Worm (Caenorhabditis elegans) whole organism, midembryonic: ENCODE data around the gene B0546.4.

Experiments
- T22C8.4 ChIP-seq: fragments of 200-800 bp; sonication (Bioruptor generic); IDR thresholded peaks from 2 replicates; pipeline ENCODE4 v1.3.6; 2022; ENCODE audit warnings: missing genetic modification characterization, missing compliant biosample characterization
- cog-1 ChIP-seq: sonication (generic microtip); optimal IDR thresholded peaks from 2 replicates; lab custom pipeline; 2016; ENCODE audit warnings: missing genetic modification characterization, missing compliant biosample characterization
- flt-1 ChIP-seq: fragments of 200-800 bp; sonication (Bioruptor generic); IDR thresholded peaks from 2 replicates; pipeline ENCODE4 v1.3.6; 2022; ENCODE audit warnings: missing genetic modification characterization, missing compliant biosample characterization
- klf-2 ChIP-seq: fragments of 200-800 bp; sonication (Bioruptor generic); conservative IDR thresholded peaks from 2 replicates; pipeline ENCODE4 v1.3.6; 2022; ENCODE audit warnings: missing genetic modification reagents, missing genetic modification characterization, missing compliant biosample characterization
- med-1 ChIP-seq: sonication (generic microtip); optimal IDR thresholded peaks from 2 replicates; lab custom pipeline; 2017; ENCODE audit warnings: missing genetic modification characterization, mild to moderate bottlenecking, missing compliant biosample characterization, antibody characterized with exemption, missing genetic modification reagents; ENCODE audit not compliant: insufficient read depth
- ref-1 ChIP-seq: fragments of 200-800 bp; sonication (Bioruptor generic); conservative IDR thresholded peaks from 2 replicates; pipeline ENCODE4 v1.3.6; 2022; ENCODE audit warnings: missing genetic modification reagents, missing genetic modification characterization, missing compliant biosample characterization
- tab-1 ChIP-seq: fragments of 200-800 bp; sonication (Bioruptor generic); IDR thresholded peaks from 2 replicates; pipeline ENCODE4 v1.3.6; 2022; ENCODE audit warnings: missing genetic modification characterization, missing compliant biosample characterization
- ztf-23 ChIP-seq: fragments of 200-800 bp; sonication (Bioruptor generic); IDR thresholded peaks from 2 replicates; pipeline ENCODE4 v1.3.6; 2022; ENCODE audit warnings: missing genetic modification reagents, missing genetic modification characterization, missing compliant biosample characterization
- ztf-29 ChIP-seq: fragments of 200-800 bp; sonication (Bioruptor generic); IDR thresholded peaks from 2 replicates; pipeline ENCODE4 v1.3.6; 2022; ENCODE audit warnings: missing genetic modification reagents, missing genetic modification characterization, missing compliant biosample characterization

B0546.4 gene

DNA sequence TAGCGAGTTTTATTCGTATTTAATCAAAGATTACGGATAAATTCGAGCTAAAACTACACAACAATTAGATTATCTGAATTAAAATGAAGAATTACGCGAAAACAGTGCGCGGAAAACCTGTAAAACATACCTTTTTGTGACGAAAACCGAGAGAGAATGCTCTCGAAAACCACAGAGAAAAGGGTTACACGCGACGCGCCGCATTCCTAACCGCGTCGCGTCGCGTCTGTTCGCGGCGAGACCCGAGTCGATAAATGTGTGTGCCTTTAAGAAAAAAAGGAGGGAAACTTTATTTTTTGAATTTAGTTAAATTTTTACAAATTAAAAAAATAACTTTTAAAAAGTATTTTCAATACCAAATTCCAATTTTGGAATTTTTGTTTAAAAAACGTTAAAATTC lies 45.3 kb downstream of the B0546.4 start, which contains the start of gene hrpa-1:
Gene hrpa-1, minus strand, starts transcription at position 192 of the 400 bp plus-strand sequence.
- TF ChIP-seq klf-2 (GFP tag; lab: Robert Waterston, UW) = no peak
- TF ChIP-seq med-1 (GFP tag; lab: Kevin White, UChicago) = no peak
- TF ChIP-seq flt-1 = no peak
- peak; percentile 51 for TF ChIP-seq cog-1
- no peak for TF ChIP-seq ref-1 (GFP tag; lab: Robert Waterston, UW)
- TF ChIP-seq T22C8.4 (GFP tag; lab: Robert Waterston, UW) = no peak
- 0 out of 2 replicates have a peak, but pooled peaks have one; percentile 12 for TF ChIP-seq ztf-23 (GFP tag; lab: Robert Waterston, UW)
- TF ChIP-seq ztf-29 (GFP tag; lab: Robert Waterston, UW) = no peak
- no peak for TF ChIP-seq tab-1

DNA sequence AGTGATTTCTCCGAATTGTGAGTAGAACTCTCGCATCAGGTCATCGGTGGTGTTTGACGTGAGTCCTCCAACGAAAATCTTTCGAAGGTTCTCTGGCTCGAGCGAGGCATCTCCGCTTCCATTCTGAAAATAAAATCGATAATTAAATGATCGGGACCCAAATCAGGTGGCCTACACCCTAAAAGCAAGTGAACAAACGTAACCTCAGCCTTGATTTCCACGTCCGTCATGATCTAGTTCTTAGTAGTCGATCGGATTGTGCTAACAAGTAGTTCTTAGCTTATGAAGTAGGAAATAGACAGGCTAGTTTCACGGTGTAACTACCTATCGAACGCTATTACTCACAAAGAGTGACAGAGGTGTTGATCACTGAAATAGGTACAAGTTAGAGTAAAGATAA lies 45.8 kb downstream of the B0546.4 start:
- TF ChIP-seq T22C8.4 (GFP tag; lab: Robert Waterston, UW) = peak; percentile 40; the same call in 1 of the 2 replicates
- TF ChIP-seq med-1 (GFP tag; lab: Kevin White, UChicago) = no peak
- TF ChIP-seq cog-1 = no peak
- no peak for TF ChIP-seq flt-1
- TF ChIP-seq klf-2 (GFP tag; lab: Robert Waterston, UW) = no peak

DNA sequence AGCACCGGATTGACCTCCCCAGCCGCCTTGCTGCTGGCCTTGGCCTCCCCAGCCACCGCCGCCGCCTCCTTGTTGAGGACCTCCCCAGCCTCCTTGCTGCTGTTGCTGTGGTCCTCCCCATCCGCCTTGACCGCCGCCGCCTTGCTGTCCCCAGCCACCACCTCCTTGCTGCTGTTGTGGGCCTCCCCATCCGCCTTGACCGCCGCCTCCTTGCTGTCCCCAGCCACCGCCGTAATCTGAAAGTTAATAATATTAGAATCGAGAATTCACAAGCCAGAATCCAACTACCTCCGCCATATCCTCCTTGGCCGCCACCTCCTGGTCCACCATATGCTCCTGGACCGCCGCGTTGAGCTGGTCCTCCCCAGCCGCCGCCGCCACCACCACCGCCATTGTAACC lies 46.7 kb downstream of the B0546.4 start:
- TF ChIP-seq ztf-23 (GFP tag; lab: Robert Waterston, UW) = peak; percentile 72
- TF ChIP-seq tab-1 = no peak; the same call in none of the 2 replicates
- no peak for TF ChIP-seq ztf-29 (GFP tag; lab: Robert Waterston, UW)
- TF ChIP-seq med-1 (GFP tag; lab: Kevin White, UChicago) = no peak
- 0 out of 2 replicates have a peak, but pooled peaks have one; percentile 25 for TF ChIP-seq T22C8.4 (GFP tag; lab: Robert Waterston, UW)
- TF ChIP-seq cog-1 = no peak
- TF ChIP-seq flt-1 = peak; percentile 74
- no peak for TF ChIP-seq klf-2 (GFP tag; lab: Robert Waterston, UW)
- TF ChIP-seq ref-1 (GFP tag; lab: Robert Waterston, UW) = peak; percentile 57

DNA sequence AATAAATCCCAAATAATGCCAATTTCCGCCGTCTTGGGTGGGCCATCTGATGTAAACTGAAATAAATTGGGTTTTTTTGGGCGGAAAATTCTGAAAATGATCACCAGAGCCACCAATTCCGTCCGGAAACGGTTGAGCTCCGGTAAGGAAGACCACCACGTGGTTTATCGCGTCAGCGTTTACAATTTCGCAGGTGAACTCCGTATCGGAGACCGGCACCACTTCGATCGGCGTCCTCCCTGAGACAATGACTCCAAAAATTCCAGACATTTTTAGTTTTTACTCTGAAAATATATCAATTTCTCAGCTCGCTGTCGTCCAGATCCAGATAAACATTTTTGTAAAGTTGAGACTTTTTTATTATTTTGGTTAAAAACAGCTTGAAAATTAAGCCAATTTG lies 47.4 kb downstream of the B0546.4 start, which contains the start of gene F42A6.6:
Gene F42A6.6, minus strand, starts transcription at position 289 of the 400 bp plus-strand sequence.
- TF ChIP-seq med-1 (GFP tag; lab: Kevin White, UChicago) = no peak
- TF ChIP-seq ztf-23 (GFP tag; lab: Robert Waterston, UW) = 0 out of 2 replicates have a peak, but pooled peaks have one; percentile 26
